Fruit fly (Drosophila melanogaster): ENCODE data around the gene CG3823.

The CG3823 gene

dm6 chrX:6346926-6347367 lies 43.2 kb downstream of the CG3823 start, which contains the start of gene CG3847 (continued):
- TF ChIP-seq pb (GFP tag; optimal IDR thresholded peaks at IDR 0.05) (no peak), sisA (GFP tag; IDR thresholded peaks at IDR 0.05) (no peak), CG7928 (GFP tag; optimal IDR thresholded peaks at IDR 0.05) (peak; percentile 33), Nf-YB (GFP tag; optimal IDR thresholded peaks at IDR 0.05) (no peak), CG10147 (GFP tag; optimal IDR thresholded peaks at IDR 0.05) (peak; percentile 42), CG34422 (GFP tag; IDR thresholded peaks at IDR 0.05) (peak; percentile 38; the same call in 1 of the 3 replicates), pan (optimal IDR thresholded peaks at IDR 0.05) (no peak), pan (GFP tag; optimal IDR thresholded peaks at IDR 0.05 in 1 of 2, IDR thresholded peaks at IDR 0.05 in 1 of 2) (peak in 1 of 2 experiments; percentile 29), cas (GFP tag; IDR thresholded peaks at IDR 0.05) (no peak), br (optimal IDR thresholded peaks at IDR 0.05) (no peak), CG30020 (tag; optimal IDR thresholded peaks at IDR 0.05) (peak; percentile 37), CG7987 (GFP tag; optimal IDR thresholded peaks at IDR 0.05) (peak; percentile 37), Lpt (GFP tag; optimal IDR thresholded peaks at IDR 0.05) (no peak), prd (optimal IDR thresholded peaks at IDR 0.05) (no peak), prd (GFP tag; IDR thresholded peaks at IDR 0.05) (0 out of 3 replicates have a peak, but pooled peaks have one; percentile 29), lmd (GFP tag; IDR thresholded peaks at IDR 0.05) (no peak), Dad (GFP tag; optimal IDR thresholded peaks at IDR 0.05) (peak; percentile 18), CG9727 (GFP tag; optimal IDR thresholded peaks at IDR 0.05) (peak; percentile 43), pros (GFP tag; optimal IDR thresholded peaks at IDR 0.05) (no peak), rib (GFP tag; IDR thresholded peaks at IDR 0.05) (peak; percentile 59; the same call in 1 of the 2 replicates), Dek (tag; optimal IDR thresholded peaks at IDR 0.05) (peak; percentile 16), Hmr (GFP tag; optimal IDR thresholded peaks at IDR 0.05) (peak; percentile 83), mam (GFP tag; optimal IDR thresholded peaks at IDR 0.05) (peak; percentile 48), CG7839 (tag; optimal IDR thresholded peaks at IDR 0.05) (peak; percentile 8), Oli (tag; optimal IDR thresholded peaks at IDR 0.05) (no peak), Deaf1 (tag; optimal IDR thresholded peaks at IDR 0.05) (peak; percentile 16), nerfin-1 (tag; optimal IDR thresholded peaks at IDR 0.05) (no peak), CG8359 (GFP tag; optimal IDR thresholded peaks at IDR 0.05; ENCODE audit: borderline replicate concordance) (peak; percentile 84), caup (GFP tag; optimal IDR thresholded peaks at IDR 0.05; ENCODE audit: severe bottlenecking) (peak; percentile 8), CG31224 (GFP tag; IDR thresholded peaks at IDR 0.05) (no peak), Xbp1 (GFP tag; optimal IDR thresholded peaks at IDR 0.05) (peak; percentile 48), CG6765 (GFP tag; optimal IDR thresholded peaks at IDR 0.05) (peak; percentile 34), jumu (GFP tag; optimal IDR thresholded peaks at IDR 0.05) (peak; percentile 67), CG15514 (GFP tag; optimal IDR thresholded peaks at IDR 0.05) (peak; percentile 81), wek (GFP tag; optimal IDR thresholded peaks at IDR 0.05) (no peak), Lim3 (GFP tag; IDR thresholded peaks at IDR 0.05) (no peak), NC2β (GFP tag; optimal IDR thresholded peaks at IDR 0.05) (peak; percentile 58), CG14014 (GFP tag; IDR thresholded peaks at IDR 0.05) (0 out of 2 replicates have a peak, but pooled peaks have one; percentile 9), fd3F (GFP tag; optimal IDR thresholded peaks at IDR 0.05) (no peak), CG12659 (GFP tag; optimal IDR thresholded peaks at IDR 0.05) (peak; percentile 94), CG13894 (tag; optimal IDR thresholded peaks at IDR 0.05) (peak; percentile 55), Kr (GFP tag; optimal IDR thresholded peaks at IDR 0.05) (no peak), cg (GFP tag; optimal IDR thresholded peaks at IDR 0.05) (no peak), lilli (GFP tag; optimal IDR thresholded peaks at IDR 0.05) (peak; percentile 55), CG31441 (GFP tag; IDR thresholded peaks at IDR 0.05) (0 out of 2 replicates have a peak, but pooled peaks have one; percentile 11), dmrt11E (tag; optimal IDR thresholded peaks at IDR 0.05) (no peak), Ravus (GFP tag; IDR thresholded peaks at IDR 0.05) (no peak), CG17612 (GFP tag; IDR thresholded peaks at IDR 0.05) (no peak), Usf (GFP tag; optimal IDR thresholded peaks at IDR 0.05) (no peak), HLHmδ (GFP tag; optimal IDR thresholded peaks at IDR 0.05) (no peak), CG14860 (GFP tag; IDR thresholded peaks at IDR 0.05; ENCODE audit: partially characterized antibody) (peak; percentile 52; the same call in 1 of the 3 replicates)

Measured in whole organism, embryonic.